Fruit fly (Drosophila melanogaster): ENCODE data around the gene Gr22d.
A peak's percentile ranks its signal among the peaks of the same experiment; 100 is the strongest.

Gene Gr22d

DNA sequence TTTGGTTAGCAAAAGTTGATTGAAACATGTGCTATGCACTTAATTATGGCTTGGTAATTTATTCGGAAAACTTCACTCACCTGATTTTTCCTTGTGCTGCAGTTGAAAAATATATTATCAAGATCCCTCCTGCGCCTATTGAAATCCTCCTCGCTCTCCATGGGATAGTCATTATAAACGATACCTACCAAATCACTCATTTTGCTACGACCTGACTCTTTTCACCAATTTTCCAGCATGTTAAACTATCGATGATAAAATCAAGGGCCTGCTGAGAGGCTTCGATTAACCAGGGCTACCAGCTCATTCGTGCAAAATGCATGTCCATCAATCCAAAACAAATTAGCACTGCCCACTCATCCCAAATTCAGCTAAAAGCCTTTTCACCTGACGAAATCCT is 31.3 kb downstream of the Gr22d start, which contains the start of gene CG17650:
Gene CG17650 (minus strand): TSS at position 241 of the 400 bp plus-strand sequence.
- TF ChIP-seq CG10348 (GFP tag; IDR thresholded peaks at IDR 0.05), result no peak

dm6 chr2L:1756351-1756750 is 33.8 kb downstream of the Gr22d start, which contains the start of gene Gr22f:
TSS of gene Gr22f (minus strand) at chr2L:1756451.
- TF ChIP-seq rn (GFP tag; IDR thresholded peaks at IDR 0.05) (no peak), CG8301 (tag; optimal IDR thresholded peaks at IDR 0.05) (no peak), Ets98B (GFP tag; IDR thresholded peaks at IDR 0.05) (no peak), CG13204 (GFP tag; optimal IDR thresholded peaks at IDR 0.05) (no peak), CG4496 (GFP tag; IDR thresholded peaks at IDR 0.05) (no peak), CG34367 (tag; optimal IDR thresholded peaks at IDR 0.05) (no peak), Snoo (tag; optimal IDR thresholded peaks at IDR 0.05) (no peak)

DNA sequence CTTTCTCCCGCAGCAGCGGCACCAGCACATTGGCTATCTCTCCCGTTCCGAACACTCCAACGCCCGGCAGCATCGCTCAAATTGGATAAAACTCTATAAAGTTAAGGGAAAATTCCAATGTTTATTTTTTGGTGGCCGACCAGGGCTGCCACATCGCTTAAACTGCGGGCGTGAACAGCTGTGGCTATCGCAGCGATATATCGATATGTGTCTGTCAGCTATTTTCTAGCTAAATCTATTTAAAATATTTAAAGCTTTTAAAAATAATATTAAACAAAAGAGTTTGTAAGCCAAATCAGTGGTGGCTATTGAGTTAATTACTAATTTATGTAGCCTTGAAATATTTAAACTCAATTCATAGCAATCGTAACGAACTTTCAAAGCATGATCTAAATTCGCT is 38.2 kb downstream of the Gr22d start, which contains the start of the genes CG17712 and CG17648:
Gene CG17712 (minus strand): TSS at position 170 of the 400 bp plus-strand sequence.
Gene CG17648 (plus strand): TSS at position 356 of the 400 bp plus-strand sequence.
- TF ChIP-seq gl (tag; optimal IDR thresholded peaks at IDR 0.05) (no peak), Snoo (tag; optimal IDR thresholded peaks at IDR 0.05) (no peak)

- TF ChIP-seq EcR (GFP tag; optimal IDR thresholded peaks at IDR 0.05) (peak; percentile 95), CG9948 (tag; optimal IDR thresholded peaks at IDR 0.05) (no peak), gl (tag; optimal IDR thresholded peaks at IDR 0.05) (no peak), rn (GFP tag; IDR thresholded peaks at IDR 0.05) (no peak), Snoo (tag; optimal IDR thresholded peaks at IDR 0.05) (no peak)
Observed at dm6 chr2L:1748410-1748809, 41.8 kb downstream of the Gr22d start.

DNA sequence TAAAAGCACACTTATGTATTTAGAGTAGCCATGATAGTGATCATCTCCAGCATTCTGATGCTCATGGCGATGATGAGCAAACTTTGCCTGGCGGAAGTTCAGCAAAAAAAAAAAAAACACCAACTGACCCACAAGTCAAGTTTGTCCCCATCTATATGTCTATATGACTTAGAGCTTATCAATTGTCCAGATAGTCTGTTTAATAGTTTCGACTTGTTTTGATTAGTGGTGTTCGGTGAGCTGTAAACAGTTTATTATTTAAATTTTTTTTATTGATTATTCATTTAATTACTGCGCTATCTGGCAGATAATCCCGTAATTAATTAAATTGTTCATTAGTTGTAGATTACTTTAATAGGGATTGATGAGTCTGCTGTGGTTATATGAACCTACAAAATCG is 46.4 kb downstream of the Gr22d start:
- no peak for TF ChIP-seq CG34367 (tag; optimal IDR thresholded peaks at IDR 0.05)
- TF ChIP-seq CG15710 (tag; optimal IDR thresholded peaks at IDR 0.05), result no peak
- TF ChIP-seq CG4496 (GFP tag; IDR thresholded peaks at IDR 0.05), result no peak
- TF ChIP-seq CG12605 (GFP tag; IDR thresholded peaks at IDR 0.05), result no peak
- no peak for TF ChIP-seq Ets98B (GFP tag; IDR thresholded peaks at IDR 0.05)
- no peak for TF ChIP-seq CG10348 (GFP tag; IDR thresholded peaks at IDR 0.05)
- TF ChIP-seq CG17806 (tag; optimal IDR thresholded peaks at IDR 0.05), result no peak
- TF ChIP-seq CG32121 (GFP tag; IDR thresholded peaks at IDR 0.05), result no peak
- no peak for TF ChIP-seq CG8301 (tag; optimal IDR thresholded peaks at IDR 0.05)
- no peak for TF ChIP-seq Pif1A (GFP tag; optimal IDR thresholded peaks at IDR 0.05)
- TF ChIP-seq EcR (GFP tag; optimal IDR thresholded peaks at IDR 0.05), result no peak
- TF ChIP-seq Pif1B (GFP tag; optimal IDR thresholded peaks at IDR 0.05), result no peak
- TF ChIP-seq Snoo (tag; optimal IDR thresholded peaks at IDR 0.05), result no peak

DNA sequence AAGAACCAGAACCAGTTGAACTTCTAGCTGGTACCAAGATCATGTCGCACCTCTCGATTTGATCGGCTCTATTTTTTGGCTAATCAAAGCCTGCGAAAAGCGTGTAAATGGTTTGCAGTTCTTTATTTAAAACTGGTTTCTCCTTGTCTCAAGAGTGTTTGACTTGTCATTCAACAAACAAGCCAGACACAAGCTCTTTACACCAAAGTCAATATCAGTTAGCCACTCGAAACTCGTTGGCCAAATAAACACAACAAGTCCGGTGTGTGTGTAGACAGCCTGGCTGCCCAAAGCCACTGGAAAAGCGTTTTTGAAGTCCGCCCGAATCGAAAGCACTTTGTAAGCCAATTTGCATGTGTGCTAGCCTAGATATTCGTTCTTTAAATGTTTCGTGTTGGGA is 50.1 kb downstream of the Gr22d start:
- TF ChIP-seq CG13204 (GFP tag; optimal IDR thresholded peaks at IDR 0.05) (no peak), CG17806 (tag; optimal IDR thresholded peaks at IDR 0.05) (no peak), Ets98B (GFP tag; IDR thresholded peaks at IDR 0.05) (no peak), EcR (GFP tag; optimal IDR thresholded peaks at IDR 0.05) (no peak), D1 (tag; optimal IDR thresholded peaks at IDR 0.05) (no peak), Pif1B (GFP tag; optimal IDR thresholded peaks at IDR 0.05) (no peak), CG12605 (GFP tag; IDR thresholded peaks at IDR 0.05) (no peak), CG8159 (tag; optimal IDR thresholded peaks at IDR 0.05) (no peak)
